Fruit fly (Drosophila melanogaster) whole organism, embryonic: ENCODE results near the gene Gbs-70E.

Source experiments
- Antp ChIP-seq: fragments of 200-800 bp; sonication (Bioruptor generic); optimal IDR thresholded peaks from 3 replicates; lab custom pipeline; 2016; ENCODE audit warnings: missing biosample characterization, missing genetic modification characterization
- CG10267 ChIP-seq: fragments of 200-800 bp; sonication (Bioruptor generic); optimal IDR thresholded peaks from 2 replicates; lab custom pipeline; 2018; ENCODE audit warnings: missing biosample characterization, mild to moderate bottlenecking, missing genetic modification characterization, moderate library complexity
- CG10366 ChIP-seq: fragments of 200-800 bp; sonication (Bioruptor generic); IDR thresholded peaks from 2 replicates; pipeline ENCODE4 v1.3.6; 2022; ENCODE audit warnings: missing biosample characterization, missing genetic modification characterization
- CG11456 ChIP-seq: fragments of 200-800 bp; sonication (Bioruptor generic); IDR thresholded peaks from 3 replicates; pipeline ENCODE4 v1.3.6; 2022; ENCODE audit warnings: missing biosample characterization, missing genetic modification characterization
- CG12299 ChIP-seq: fragments of 200-800 bp; sonication (Bioruptor generic); optimal IDR thresholded peaks from 2 replicates; lab custom pipeline; 2018; ENCODE audit warnings: missing biosample characterization, mild to moderate bottlenecking, missing genetic modification characterization
- CG12744 ChIP-seq: fragments of 200-800 bp; sonication (Bioruptor generic); optimal IDR thresholded peaks from 2 replicates; lab custom pipeline; 2016; ENCODE audit warnings: missing biosample characterization, missing genetic modification characterization
- CG17359 ChIP-seq: fragments of 200-800 bp; sonication (Bioruptor generic); optimal IDR thresholded peaks from 3 replicates; lab custom pipeline; 2018; ENCODE audit warnings: missing biosample characterization, mild to moderate bottlenecking, missing genetic modification characterization, moderate library complexity
- CG18262 ChIP-seq: fragments of 200-800 bp; optimal IDR thresholded peaks from 3 replicates; lab custom pipeline; 2019; ENCODE audit warnings: missing biosample characterization, mild to moderate bottlenecking, missing genetic modification characterization, moderate library complexity
- CG18599 ChIP-seq: fragments of 200-800 bp; sonication (Bioruptor generic); optimal IDR thresholded peaks from 3 replicates; lab custom pipeline; 2017; ENCODE audit warnings: missing biosample characterization, missing genetic modification characterization, mild to moderate bottlenecking, moderate library complexity, missing genetic modification reagents
- CG18619 ChIP-seq: fragments of 200-800 bp; sonication (Bioruptor generic); optimal IDR thresholded peaks from 3 replicates; lab custom pipeline; 2017; ENCODE audit warnings: missing biosample characterization, mild to moderate bottlenecking, missing genetic modification characterization
- CG30403 ChIP-seq: fragments of 200-800 bp; sonication (Bioruptor generic); optimal IDR thresholded peaks from 3 replicates; lab custom pipeline; 2016; ENCODE audit warnings: missing biosample characterization, missing genetic modification characterization
- CG3163 ChIP-seq: fragments of 200-800 bp; sonication (Bioruptor generic); optimal IDR thresholded peaks from 3 replicates; lab custom pipeline; 2016; ENCODE audit warnings: missing biosample characterization, missing genetic modification characterization
- CG3847 ChIP-seq: fragments of 200-800 bp; sonication (Bioruptor generic); IDR thresholded peaks from 2 replicates; pipeline ENCODE4 v1.3.6; 2022; ENCODE audit warnings: missing biosample characterization, missing genetic modification characterization
- CG4707 ChIP-seq: fragments of 200-800 bp; sonication (Bioruptor generic); optimal IDR thresholded peaks from 2 replicates; lab custom pipeline; 2018; ENCODE audit warnings: missing biosample characterization, mild to moderate bottlenecking, missing genetic modification characterization, moderate library complexity
- CG6254 ChIP-seq: fragments of 200-800 bp; sonication (Bioruptor generic); optimal IDR thresholded peaks from 3 replicates; lab custom pipeline; 2017; ENCODE audit warnings: mild to moderate bottlenecking, missing biosample characterization, missing genetic modification reagents, missing genetic modification characterization
- CG6689 ChIP-seq: fragments of 200-800 bp; sonication (Bioruptor generic); IDR thresholded peaks from 2 replicates; pipeline ENCODE4 v1.3.6; 2022; ENCODE audit warnings: missing biosample characterization, missing genetic modification characterization
- CG6813 ChIP-seq: fragments of 200-800 bp; sonication (Bioruptor generic); optimal IDR thresholded peaks from 2 replicates; lab custom pipeline; 2017; ENCODE audit warnings: missing biosample characterization, missing genetic modification characterization, mild to moderate bottlenecking, moderate library complexity, missing genetic modification reagents
- CG8944 ChIP-seq: fragments of 200-800 bp; sonication (Bioruptor generic); optimal IDR thresholded peaks from 3 replicates; lab custom pipeline; 2016; ENCODE audit warnings: missing biosample characterization, missing genetic modification characterization
- CrebB ChIP-seq: fragments of 200-800 bp; sonication (Bioruptor generic); optimal IDR thresholded peaks from 3 replicates; lab custom pipeline; 2018; ENCODE audit warnings: missing biosample characterization, mild to moderate bottlenecking, missing genetic modification characterization
- Dbx ChIP-seq: fragments of 200-800 bp; sonication (Bioruptor generic); IDR thresholded peaks from 3 replicates; pipeline ENCODE4 v1.3.6; 2022; ENCODE audit warnings: missing biosample characterization, missing genetic modification characterization
- Dfd ChIP-seq, 2 experiments: fragments of >200 bp; optimal IDR thresholded peaks; 2 replicates each; lab custom pipeline; 2017; ENCODE audit warnings: missing biosample characterization in 2 of 2, missing genetic modification characterization in 2 of 2
- Dip3 ChIP-seq: fragments of 200-800 bp; sonication (Bioruptor generic); optimal IDR thresholded peaks from 3 replicates; lab custom pipeline; 2016; ENCODE audit warnings: missing biosample characterization, missing genetic modification characterization
- Fer1 ChIP-seq: fragments of 200-800 bp; sonication (Bioruptor generic); optimal IDR thresholded peaks from 2 replicates; lab custom pipeline; 2017; ENCODE audit warnings: missing biosample characterization, mild to moderate bottlenecking, missing genetic modification characterization
- Hr3 ChIP-seq: fragments of 200-800 bp; sonication (Bioruptor generic); optimal IDR thresholded peaks from 3 replicates; lab custom pipeline; 2016; ENCODE audit warnings: missing biosample characterization, missing genetic modification characterization
- Myb ChIP-seq: fragments of 200-800 bp; sonication (Bioruptor generic); optimal IDR thresholded peaks from 2 replicates; lab custom pipeline; 2016; ENCODE audit warnings: missing biosample characterization, missing genetic modification characterization
- Rx ChIP-seq: fragments of 200-800 bp; sonication (Bioruptor generic); IDR thresholded peaks from 2 replicates; pipeline ENCODE4 v1.3.6; 2022; ENCODE audit warnings: missing biosample characterization, missing genetic modification characterization
- Side ChIP-seq: fragments of 200-800 bp; sonication (Bioruptor generic); optimal IDR thresholded peaks from 2 replicates; lab custom pipeline; 2016; ENCODE audit warnings: missing biosample characterization, missing genetic modification characterization
- Spps ChIP-seq: fragments of 200-800 bp; sonication (Bioruptor generic); optimal IDR thresholded peaks from 2 replicates; lab custom pipeline; 2018; ENCODE audit warnings: missing biosample characterization, mild to moderate bottlenecking, missing genetic modification characterization
- Sry-δ ChIP-seq: fragments of 200-800 bp; sonication (Bioruptor generic); optimal IDR thresholded peaks from 2 replicates; lab custom pipeline; 2016; ENCODE audit warnings: missing biosample characterization, missing genetic modification characterization
- Stat92E ChIP-seq, 3 experiments: fragments of >200 bp in 2 of 3; fragments of 200-800 bp in 1 of 3; sonication (Bioruptor generic) in 1 of 3; optimal IDR thresholded peaks; 2 replicates each; lab custom pipeline; 2017 to 2019; ENCODE audit warnings: missing biosample characterization in 3 of 3, missing genetic modification characterization in 3 of 3, mild to moderate bottlenecking in 1 of 3, moderate library complexity in 1 of 3
- YL-1 ChIP-seq: fragments of 200-800 bp; sonication (Bioruptor generic); optimal IDR thresholded peaks from 3 replicates; lab custom pipeline; 2017; ENCODE audit warnings: missing biosample characterization, mild to moderate bottlenecking, missing genetic modification characterization
- ato ChIP-seq: fragments of 200-800 bp; sonication (Bioruptor generic); IDR thresholded peaks from 2 replicates; pipeline ENCODE4 v1.3.6; 2022; ENCODE audit warnings: missing biosample characterization, missing genetic modification characterization; ENCODE audit not compliant: partially characterized antibody
- caup ChIP-seq: fragments of 200-800 bp; sonication (Bioruptor generic); optimal IDR thresholded peaks from 3 replicates; lab custom pipeline; 2017; ENCODE audit warnings: missing biosample characterization, mild to moderate bottlenecking, missing genetic modification characterization, moderate library complexity; ENCODE audit not compliant: severe bottlenecking
- chif ChIP-seq, 2 experiments: fragments of 200-800 bp; sonication (Bioruptor generic); optimal IDR thresholded peaks; 3 replicates each; lab custom pipeline; 2016; ENCODE audit warnings: missing biosample characterization in 2 of 2, missing genetic modification characterization in 2 of 2
- cwo ChIP-seq: fragments of 200-800 bp; sonication (Bioruptor generic); optimal IDR thresholded peaks from 3 replicates; lab custom pipeline; 2017; ENCODE audit warnings: missing biosample characterization, missing genetic modification characterization, mild to moderate bottlenecking, moderate library complexity, missing genetic modification reagents
- dati ChIP-seq: fragments of 200-800 bp; sonication (Bioruptor generic); IDR thresholded peaks from 2 replicates; pipeline ENCODE4 v1.3.6; 2022; ENCODE audit warnings: missing biosample characterization, missing genetic modification characterization
- dpn ChIP-seq, 2 experiments: fragments of 200-800 bp; sonication (Bioruptor generic); optimal IDR thresholded peaks; 3 replicates each; lab custom pipeline; 2016; ENCODE audit warnings: missing biosample characterization in 2 of 2, missing genetic modification characterization in 2 of 2
- fu2 ChIP-seq: fragments of 200-800 bp; sonication (Bioruptor generic); optimal IDR thresholded peaks from 2 replicates; lab custom pipeline; 2016; ENCODE audit warnings: missing biosample characterization, missing genetic modification characterization
- grau ChIP-seq: fragments of 200-800 bp; optimal IDR thresholded peaks from 3 replicates; lab custom pipeline; 2019; ENCODE audit warnings: missing biosample characterization, mild to moderate bottlenecking, missing genetic modification characterization, moderate library complexity
- gsb ChIP-seq: fragments of 200-800 bp; sonication (Bioruptor generic); IDR thresholded peaks from 2 replicates; pipeline ENCODE4 v1.3.6; 2022; ENCODE audit warnings: missing biosample characterization, missing genetic modification characterization
- hkb ChIP-seq, 2 experiments: fragments of 200-800 bp in 1 of 2; fragments of >200 bp in 1 of 2; sonication (Bioruptor generic) in 1 of 2; IDR thresholded peaks in 1 of 2; optimal IDR thresholded peaks in 1 of 2; 2 replicates each; pipeline versions ENCODE4 v1.3.6 to Lab custom; 2017 to 2022; ENCODE audit warnings: missing biosample characterization in 1 of 2, missing genetic modification characterization in 1 of 2
- jigr1 ChIP-seq: fragments of 200-800 bp; sonication (Bioruptor generic); IDR thresholded peaks from 3 replicates; pipeline ENCODE4 v1.3.6; 2022; ENCODE audit warnings: missing biosample characterization, missing genetic modification characterization
- klu ChIP-seq: fragments of 200-800 bp; sonication (Bioruptor generic); IDR thresholded peaks from 2 replicates; pipeline ENCODE4 v1.3.6; 2022; ENCODE audit warnings: missing biosample characterization, missing genetic modification characterization
- lov ChIP-seq, 2 experiments: fragments of 200-800 bp in 1 of 2; fragments of >200 bp in 1 of 2; sonication (Bioruptor generic) in 1 of 2; IDR thresholded peaks in 1 of 2; optimal IDR thresholded peaks in 1 of 2; 2 replicates in 1 of 2; 3 replicates in 1 of 2; pipeline versions ENCODE4 v1.3.6 to Lab custom; 2017 to 2022; ENCODE audit warnings: missing biosample characterization in 1 of 2, missing genetic modification characterization in 1 of 2
- nom ChIP-seq: fragments of 200-800 bp; sonication (Bioruptor generic); optimal IDR thresholded peaks from 2 replicates; lab custom pipeline; 2017; ENCODE audit warnings: missing biosample characterization, missing genetic modification characterization, mild to moderate bottlenecking, moderate library complexity, missing genetic modification reagents
- slou ChIP-seq: fragments of 200-800 bp; sonication (Bioruptor generic); optimal IDR thresholded peaks from 3 replicates; lab custom pipeline; 2016; ENCODE audit warnings: missing biosample characterization, missing genetic modification characterization
- ssp ChIP-seq: fragments of 200-800 bp; sonication (Bioruptor generic); IDR thresholded peaks from 2 replicates; pipeline ENCODE4 v1.3.6; 2022; ENCODE audit warnings: missing biosample characterization, missing genetic modification characterization
- tin ChIP-seq: fragments of 200-800 bp; sonication (Bioruptor generic); optimal IDR thresholded peaks from 3 replicates; lab custom pipeline; 2016; ENCODE audit warnings: missing biosample characterization, missing genetic modification characterization
- tio ChIP-seq: fragments of 200-800 bp; sonication (Bioruptor generic); optimal IDR thresholded peaks from 2 replicates; lab custom pipeline; 2017; ENCODE audit warnings: missing biosample characterization, missing genetic modification characterization, inconsistent platforms
- vfl ChIP-seq: fragments of 200-800 bp; sonication (Bioruptor generic); optimal IDR thresholded peaks from 2 replicates; lab custom pipeline; 2016; ENCODE audit warnings: missing biosample characterization, missing genetic modification characterization
- wor ChIP-seq: fragments of 200-800 bp; sonication (Bioruptor generic); IDR thresholded peaks from 2 replicates; pipeline ENCODE4 v1.3.6; 2022; ENCODE audit warnings: missing biosample characterization, missing genetic modification characterization

Gene Gbs-70E

dm6 chr3L:14531802-14532201 is 19.0 kb downstream of the Gbs-70E start (continued):
- TF ChIP-seq tio (GFP tag; lab: Kevin White, UChicago), result peak; percentile 1
- peak; percentile 20 for TF ChIP-seq grau (tag; lab: Kevin White, UChicago)
- no peak for TF ChIP-seq slou (GFP tag; lab: Kevin White, UChicago)
- TF ChIP-seq CG3163 (GFP tag; lab: Kevin White, UChicago), result no peak
- peak; percentile 7 for TF ChIP-seq CG10267 (tag; lab: Kevin White, UChicago)
- TF ChIP-seq ato, result no peak
- TF ChIP-seq lov (optimal IDR thresholded peaks at IDR 0.05; lab: Kevin White, UChicago), result no peak
- TF ChIP-seq lov (GFP tag; IDR thresholded peaks at IDR 0.05; lab: Robert Waterston, UW), result no peak
- no peak for TF ChIP-seq CG10366
- no peak for TF ChIP-seq chif (GFP tag; optimal IDR thresholded peaks at IDR 0.05; lab: Kevin White, UChicago)
- TF ChIP-seq dati (GFP tag; lab: Robert Waterston, UW), result no peak
- TF ChIP-seq CG12299 (tag; lab: Kevin White, UChicago), result no peak
- TF ChIP-seq fu2 (GFP tag; lab: Kevin White, UChicago), result no peak
- TF ChIP-seq CG17359 (tag; lab: Kevin White, UChicago), result no peak
- no peak for TF ChIP-seq CG6689 (GFP tag; lab: Robert Waterston, UW)
- TF ChIP-seq CG18262 (tag; lab: Kevin White, UChicago), result peak; percentile 47
- no peak for TF ChIP-seq CG18619 (GFP tag; lab: Kevin White, UChicago)
- TF ChIP-seq YL-1, result no peak
- no peak for TF ChIP-seq Myb
- TF ChIP-seq CG6813 (GFP tag; lab: Kevin White, UChicago), result no peak
- no peak for TF ChIP-seq Stat92E (GFP tag; optimal IDR thresholded peaks at IDR 0.05; lab: Kevin White, UChicago)
- no peak for TF ChIP-seq Rx (GFP tag; lab: Robert Waterston, UW)
- no peak for TF ChIP-seq CG11456
- TF ChIP-seq CG12744 (GFP tag; lab: Kevin White, UChicago), result no peak
- no peak for TF ChIP-seq Dfd (GFP tag; optimal IDR thresholded peaks at IDR 0.05; lab: Kevin White, UChicago)
- no peak for TF ChIP-seq klu (GFP tag; lab: Robert Waterston, UW)
- TF ChIP-seq CG8944 (GFP tag; lab: Kevin White, UChicago), result no peak
- TF ChIP-seq Dbx (GFP tag; lab: Robert Waterston, UW), result 0 out of 3 replicates have a peak, but pooled peaks have one; percentile 9
- no peak for TF ChIP-seq Fer1 (GFP tag; lab: Kevin White, UChicago)
- TF ChIP-seq nom (GFP tag; lab: Kevin White, UChicago), result no peak
- no peak for TF ChIP-seq Sry-δ (GFP tag; lab: Kevin White, UChicago)
- no peak for TF ChIP-seq Side (GFP tag; lab: Kevin White, UChicago)
- TF ChIP-seq gsb (GFP tag; lab: Robert Waterston, UW), result no peak
- no peak for TF ChIP-seq CG4707 (GFP tag; lab: Kevin White, UChicago)
- no peak for TF ChIP-seq wor (GFP tag; lab: Robert Waterston, UW)
- no peak for TF ChIP-seq Hr3 (GFP tag; lab: Kevin White, UChicago)
- TF ChIP-seq CrebB (tag; lab: Kevin White, UChicago), result no peak
- peak; percentile 39 for TF ChIP-seq CG30403
- TF ChIP-seq dpn (GFP tag; optimal IDR thresholded peaks at IDR 0.05; lab: Kevin White, UChicago), result no peak
- TF ChIP-seq vfl (GFP tag; lab: Kevin White, UChicago), result no peak
- no peak for TF ChIP-seq CG3847 (GFP tag; lab: Robert Waterston, UW)
- TF ChIP-seq Spps (tag; lab: Kevin White, UChicago), result no peak
- no peak for TF ChIP-seq CG18599 (GFP tag; lab: Kevin White, UChicago)
- TF ChIP-seq Antp (GFP tag; lab: Kevin White, UChicago), result no peak
- TF ChIP-seq ssp (GFP tag; lab: Robert Waterston, UW), result no peak
- TF ChIP-seq CG6254 (GFP tag; lab: Kevin White, UChicago), result peak; percentile 27
- TF ChIP-seq jigr1 (GFP tag; lab: Robert Waterston, UW), result no peak
- peak; percentile 12 for TF ChIP-seq tin
- no peak for TF ChIP-seq caup
- no peak for TF ChIP-seq hkb (optimal IDR thresholded peaks at IDR 0.05; lab: Kevin White, UChicago)
- no peak for TF ChIP-seq hkb (GFP tag; IDR thresholded peaks at IDR 0.05; lab: Robert Waterston, UW)
- no peak for TF ChIP-seq cwo (GFP tag; lab: Kevin White, UChicago)
- TF ChIP-seq Dip3, result no peak
